Worm (Caenorhabditis elegans): ENCODE data around the gene F40G9.19.

- no peak for TF ChIP-seq W03F9.2 (tag; optimal IDR thresholded peaks at IDR 0.05)
- no peak for TF ChIP-seq him-1 (tag; optimal IDR thresholded peaks at IDR 0.05)
- TF ChIP-seq dao-5 (tag; optimal IDR thresholded peaks at IDR 0.05): no peak
Observed at ce11 chrIII:184335-184734, 10.7 kb downstream of the F40G9.19 start.
